Worm (Caenorhabditis elegans) whole organism, mixed stage, embryonic: ENCODE measurements around the gene Y39A1A.27.

Experiments
- ces-1 ChIP-seq: fragments of 150-350 bp; optimal IDR thresholded peaks from 2 replicates; lab custom pipeline; 2014; ENCODE audit warnings: missing biosample characterization, missing genetic modification reagents, missing genetic modification characterization
- nhr-2 ChIP-seq: fragments of 150-350 bp; optimal IDR thresholded peaks from 2 replicates; lab custom pipeline; 2014; ENCODE audit warnings: missing biosample characterization, missing genetic modification characterization
- nhr-76 ChIP-seq: sonication (generic microtip); optimal IDR thresholded peaks from 2 replicates; lab custom pipeline; 2017; ENCODE audit warnings: missing biosample characterization, missing genetic modification characterization
- pha-4 ChIP-seq: fragments of 150-350 bp; optimal IDR thresholded peaks from 2 replicates; lab custom pipeline; 2018; ENCODE audit warnings: missing biosample characterization, missing genetic modification reagents, missing genetic modification characterization
- snpc-4 ChIP-seq: fragments of 150-350 bp; optimal IDR thresholded peaks from 2 replicates; lab custom pipeline; 2014; ENCODE audit warnings: missing biosample characterization, missing genetic modification characterization

ce11 chrIII:10621208-10621607, 17.6 kb upstream of the Y39A1A.27 start, which contains the start of the genes lron-10 and hpr-9:
- TF ChIP-seq nhr-76 (tag; lab: Kevin White, UChicago) (no peak), nhr-2 (tag; lab: Kevin White, UChicago) (no peak), pha-4 (tag; lab: Kevin White, UChicago) (no peak), ces-1 (GFP tag; lab: Kevin White, UChicago) (no peak), snpc-4 (tag; lab: Kevin White, UChicago) (no peak)
